Fruit fly (Drosophila melanogaster): ENCODE results near the gene slmb.

Gene slmb

DNA sequence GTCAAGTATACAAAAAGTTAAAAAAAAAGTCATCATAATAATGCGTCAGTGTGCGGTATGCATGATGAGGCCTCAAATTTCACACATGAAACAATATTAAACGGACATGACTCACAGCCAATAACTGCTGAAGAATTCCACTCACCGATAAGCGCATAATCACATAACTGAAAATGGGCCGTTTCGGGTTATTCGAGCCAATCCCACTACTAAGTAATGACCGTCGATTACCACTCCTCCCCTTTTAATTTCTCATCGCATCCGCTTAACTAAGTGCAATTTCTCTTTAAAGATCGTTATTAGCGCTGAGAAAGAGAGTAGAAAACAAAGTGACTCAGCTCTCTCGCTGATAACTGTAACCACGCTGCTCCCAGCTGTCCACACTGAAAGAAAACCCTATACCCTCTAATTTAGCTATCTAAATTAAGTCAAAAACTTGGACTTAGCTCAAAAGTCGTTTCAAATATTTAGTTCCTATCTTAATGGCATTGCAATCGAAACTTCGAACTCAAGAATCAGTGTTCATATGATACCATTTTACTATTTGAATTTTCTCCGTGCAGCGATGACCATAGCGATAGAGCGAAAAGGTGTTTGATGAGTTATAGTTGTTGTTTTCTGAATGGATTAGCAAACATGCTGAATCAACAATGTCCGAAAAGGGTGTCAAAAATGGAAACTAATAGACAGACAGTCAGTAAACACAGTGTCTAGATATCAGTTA, 14.4 kb downstream of the slmb start (continued):
- TF ChIP-seq CrebA (GFP tag; optimal IDR thresholded peaks at IDR 0.05; ENCODE audit: borderline replicate concordance) = no peak

DNA sequence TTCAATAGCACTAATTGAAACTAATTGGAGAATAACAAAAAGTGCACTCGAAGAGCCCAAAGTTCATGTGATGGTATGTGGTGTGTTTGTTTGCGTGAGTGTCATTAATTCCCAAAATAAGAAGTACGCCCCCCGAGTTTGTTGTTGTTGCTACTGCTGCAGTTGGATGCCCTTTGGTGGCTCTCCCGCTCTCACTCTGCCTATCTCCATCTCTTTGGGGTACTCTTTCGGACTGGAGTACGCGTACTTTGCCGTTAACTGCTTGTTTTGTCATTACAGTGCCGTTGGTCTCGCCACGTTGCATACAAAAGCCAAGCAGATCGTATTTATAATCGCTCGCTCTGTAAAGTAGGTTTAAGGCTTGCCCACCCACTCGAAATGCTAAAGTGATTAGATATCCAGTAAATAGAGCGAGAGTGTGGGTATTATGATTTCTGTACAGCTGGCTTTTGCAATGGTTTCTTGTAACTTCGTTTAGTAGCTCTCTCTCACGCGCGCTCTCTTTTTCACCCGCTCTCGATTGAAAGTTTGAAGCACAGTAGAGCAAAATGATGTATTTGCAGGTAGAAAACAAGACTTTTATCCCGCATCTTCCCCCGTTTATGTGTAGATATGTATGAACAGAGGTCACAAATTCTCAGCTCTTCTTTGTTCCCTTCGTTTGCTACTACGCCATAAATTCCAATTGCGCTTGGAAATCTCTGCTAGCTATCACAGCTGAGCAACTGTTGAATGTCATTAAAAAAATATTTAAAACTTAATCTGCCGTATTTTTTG, 15.1 kb downstream of the slmb start:
- TF ChIP-seq br (GFP tag; optimal IDR thresholded peaks at IDR 0.05) = peak; percentile 23
- TF ChIP-seq dmrt93B (GFP tag; optimal IDR thresholded peaks at IDR 0.05) = no peak
- TF ChIP-seq Sp1 (GFP tag; optimal IDR thresholded peaks at IDR 0.05) = peak; percentile 41
- TF ChIP-seq h (GFP tag; optimal IDR thresholded peaks at IDR 0.05) = peak; percentile 51
- peak; percentile 1 for TF ChIP-seq psq (GFP tag; optimal IDR thresholded peaks at IDR 0.05)
- TF ChIP-seq dl (GFP tag; optimal IDR thresholded peaks at IDR 0.05; ENCODE audit: insufficient read depth in 1 of 2, partially characterized antibody in 2 of 2) = peak; percentile 51 to 52
- peak; percentile 54 for TF ChIP-seq Dif (GFP tag; optimal IDR thresholded peaks at IDR 0.05; ENCODE audit: partially characterized antibody)
- no peak for TF ChIP-seq tai (GFP tag; optimal IDR thresholded peaks at IDR 0.05)
- TF ChIP-seq Rel (GFP tag; optimal IDR thresholded peaks at IDR 0.05) = no peak
- TF ChIP-seq Rel (tag; optimal IDR thresholded peaks at IDR 0.05) = peak; percentile 12
- TF ChIP-seq sage (GFP tag; optimal IDR thresholded peaks at IDR 0.05) = peak; percentile 61
- TF ChIP-seq Myc (optimal IDR thresholded peaks at IDR 0.05) = no peak
- peak; percentile 19 for TF ChIP-seq Hnf4 (GFP tag; optimal IDR thresholded peaks at IDR 0.05)
- peak; percentile 36 for TF ChIP-seq ey (GFP tag; optimal IDR thresholded peaks at IDR 0.05)
- peak; percentile 42 for TF ChIP-seq woc (GFP tag; optimal IDR thresholded peaks at IDR 0.05)
- TF ChIP-seq CrebA (GFP tag; optimal IDR thresholded peaks at IDR 0.05; ENCODE audit: borderline replicate concordance) = no peak
- TF ChIP-seq GATAd (GFP tag; optimal IDR thresholded peaks at IDR 0.05) = no peak
- TF ChIP-seq fru (GFP tag; optimal IDR thresholded peaks at IDR 0.05) = peak; percentile 25
- TF ChIP-seq rgr (GFP tag; optimal IDR thresholded peaks at IDR 0.05) = peak; percentile 47
- TF ChIP-seq CG32264 (GFP tag; optimal IDR thresholded peaks at IDR 0.05) = peak; percentile 22
- no peak for TF ChIP-seq Dfd (GFP tag; optimal IDR thresholded peaks at IDR 0.05)
- peak; percentile 55 for TF ChIP-seq HLH106 (tag; optimal IDR thresholded peaks at IDR 0.05)
- peak in 1 of 2 experiments; percentile 19 for TF ChIP-seq foxo (GFP tag; optimal IDR thresholded peaks at IDR 0.05)
- peak; percentile 59 for TF ChIP-seq OdsH (GFP tag; optimal IDR thresholded peaks at IDR 0.05)

DNA sequence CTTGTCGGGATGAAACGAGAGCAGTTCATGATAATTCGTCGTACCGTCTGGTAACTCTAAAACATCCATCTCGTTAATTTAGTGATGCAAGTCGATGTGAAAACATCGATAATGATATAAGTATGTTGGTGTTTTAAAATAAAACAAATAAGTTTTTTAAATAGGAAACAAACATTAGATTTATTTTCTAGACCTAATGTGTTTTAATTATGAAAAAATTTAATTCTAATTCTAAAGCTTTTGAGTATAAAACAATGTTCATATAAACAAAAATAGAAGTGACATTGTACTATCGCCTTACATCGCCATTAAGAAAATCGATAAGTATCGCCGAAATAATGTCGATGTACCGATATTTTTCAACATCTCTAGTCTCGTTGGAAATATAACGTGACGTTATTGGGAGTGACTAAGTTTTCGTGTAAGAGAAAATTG, 16.2 kb downstream of the slmb start, which contains the start of gene Rab11:
Rab11 (plus strand) TSS at position 363 of the 435 bp plus-strand sequence.
- no peak for TF ChIP-seq Mio (GFP tag; optimal IDR thresholded peaks at IDR 0.05)
- TF ChIP-seq dsf (GFP tag; optimal IDR thresholded peaks at IDR 0.05; ENCODE audit: borderline replicate concordance) = peak; percentile 41
- peak; percentile 58 for TF ChIP-seq Hnf4 (GFP tag; optimal IDR thresholded peaks at IDR 0.05)
- no peak for TF ChIP-seq jim (GFP tag; optimal IDR thresholded peaks at IDR 0.05)
- peak; percentile 75 for TF ChIP-seq Jra (GFP tag; optimal IDR thresholded peaks at IDR 0.05)
- TF ChIP-seq psq (GFP tag; optimal IDR thresholded peaks at IDR 0.05) = peak; percentile 29
- peak; percentile 70 for TF ChIP-seq h (GFP tag; optimal IDR thresholded peaks at IDR 0.05)
- no peak for TF ChIP-seq GATAd (GFP tag; optimal IDR thresholded peaks at IDR 0.05)
- peak; percentile 37 for TF ChIP-seq br (GFP tag; optimal IDR thresholded peaks at IDR 0.05)
- TF ChIP-seq tai (GFP tag; optimal IDR thresholded peaks at IDR 0.05) = no peak
- no peak for TF ChIP-seq N (GFP tag; optimal IDR thresholded peaks at IDR 0.05)
- peak; percentile 63 for TF ChIP-seq rgr (GFP tag; optimal IDR thresholded peaks at IDR 0.05)
- peak; percentile 81 for TF ChIP-seq woc (GFP tag; optimal IDR thresholded peaks at IDR 0.05)
- TF ChIP-seq CrebA (GFP tag; optimal IDR thresholded peaks at IDR 0.05; ENCODE audit: borderline replicate concordance) = no peak
- TF ChIP-seq Myc (optimal IDR thresholded peaks at IDR 0.05) = peak; percentile 49
- TF ChIP-seq fru (GFP tag; optimal IDR thresholded peaks at IDR 0.05) = peak; percentile 42
- TF ChIP-seq Vsx2 (GFP tag; optimal IDR thresholded peaks at IDR 0.05; ENCODE audit: partially characterized antibody) = no peak
- TF ChIP-seq lola (GFP tag; optimal IDR thresholded peaks at IDR 0.05) = no peak
- TF ChIP-seq Dfd (GFP tag; optimal IDR thresholded peaks at IDR 0.05) = no peak
- TF ChIP-seq CG9705 (GFP tag; optimal IDR thresholded peaks at IDR 0.05) = peak; percentile 63
- TF ChIP-seq dmrt93B (GFP tag; optimal IDR thresholded peaks at IDR 0.05) = no peak
- peak; percentile 35 for TF ChIP-seq ey (GFP tag; optimal IDR thresholded peaks at IDR 0.05)
- no peak for TF ChIP-seq dl (GFP tag; optimal IDR thresholded peaks at IDR 0.05; ENCODE audit: insufficient read depth in 1 of 2, partially characterized antibody in 2 of 2)
- TF ChIP-seq Hr83 (GFP tag; optimal IDR thresholded peaks at IDR 0.05; ENCODE audit: poor library complexity, severe bottlenecking) = peak; percentile 56
- no peak for TF ChIP-seq pan (optimal IDR thresholded peaks at IDR 0.05)
- TF ChIP-seq sage (GFP tag; optimal IDR thresholded peaks at IDR 0.05) = no peak
- TF ChIP-seq Hr78 (GFP tag; optimal IDR thresholded peaks at IDR 0.05) = no peak
- no peak for TF ChIP-seq usp (GFP tag; optimal IDR thresholded peaks at IDR 0.05)
- TF ChIP-seq foxo (GFP tag; optimal IDR thresholded peaks at IDR 0.05) = peak in 1 of 2 experiments; percentile 70
- no peak for TF ChIP-seq Rel (GFP tag; optimal IDR thresholded peaks at IDR 0.05)
- no peak for TF ChIP-seq Rel (tag; optimal IDR thresholded peaks at IDR 0.05)
- no peak for TF ChIP-seq brk (GFP tag; optimal IDR thresholded peaks at IDR 0.05)
- no peak for TF ChIP-seq Dif (GFP tag; optimal IDR thresholded peaks at IDR 0.05; ENCODE audit: partially characterized antibody)
- peak; percentile 39 for TF ChIP-seq Sp1 (GFP tag; optimal IDR thresholded peaks at IDR 0.05)
- peak; percentile 44 for TF ChIP-seq OdsH (GFP tag; optimal IDR thresholded peaks at IDR 0.05)
- TF ChIP-seq CG32264 (GFP tag; optimal IDR thresholded peaks at IDR 0.05) = no peak
- TF ChIP-seq Abd-B (GFP tag; optimal IDR thresholded peaks at IDR 0.05) = no peak
- no peak for TF ChIP-seq sv (GFP tag; optimal IDR thresholded peaks at IDR 0.05)
- TF ChIP-seq HLH106 (tag; optimal IDR thresholded peaks at IDR 0.05) = peak; percentile 61
